Worm (Caenorhabditis elegans) whole organism, L2 larva: ENCODE measurements around the gene clec-230.

Source experiments
- F13H6.1 ChIP-seq: sonication (generic microtip); optimal IDR thresholded peaks from 2 replicates; lab custom pipeline; 2016; ENCODE audit warnings: missing genetic modification characterization, missing compliant biosample characterization
- R02D3.7 ChIP-seq: fragments of 150-350 bp; optimal IDR thresholded peaks from 2 replicates; lab custom pipeline; 2014; ENCODE audit warnings: missing biosample characterization, missing genetic modification characterization
- Y55F3AM.14 ChIP-seq: fragments of 200-800 bp; sonication (Bioruptor generic); optimal IDR thresholded peaks from 2 replicates; lab custom pipeline; 2018; ENCODE audit warnings: mild to moderate bottlenecking, missing genetic modification characterization, missing compliant biosample characterization
- aly-2 ChIP-seq: fragments of 150-350 bp; optimal IDR thresholded peaks from 2 replicates; lab custom pipeline; 2014; ENCODE audit warnings: missing biosample characterization, missing genetic modification characterization
- blmp-1 ChIP-seq: sonication (generic microtip); optimal IDR thresholded peaks from 2 replicates; lab custom pipeline; 2017; ENCODE audit warnings: missing genetic modification characterization, mild to moderate bottlenecking, missing compliant biosample characterization, antibody characterized with exemption, moderate library complexity; ENCODE audit not compliant: insufficient read depth
- ceh-16 ChIP-seq: fragments of 150-350 bp; optimal IDR thresholded peaks from 2 replicates; lab custom pipeline; 2014; ENCODE audit warnings: missing biosample characterization, missing genetic modification characterization
- crh-2 ChIP-seq: sonication (generic microtip); optimal IDR thresholded peaks from 2 replicates; lab custom pipeline; 2017; ENCODE audit warnings: missing biosample characterization, missing genetic modification characterization
- dmd-4 ChIP-seq: sonication (generic microtip); optimal IDR thresholded peaks from 2 replicates; lab custom pipeline; 2017; ENCODE audit warnings: missing biosample characterization, missing genetic modification characterization
- egl-27 ChIP-seq: sonication (generic microtip); optimal IDR thresholded peaks from 3 replicates; lab custom pipeline; 2017; ENCODE audit warnings: missing biosample characterization, missing genetic modification reagents, missing genetic modification characterization
- elt-1 ChIP-seq: fragments of 150-350 bp; optimal IDR thresholded peaks from 2 replicates; lab custom pipeline; 2014; ENCODE audit warnings: missing biosample characterization, missing genetic modification characterization
- elt-3 ChIP-seq: sonication (generic microtip); optimal IDR thresholded peaks from 2 replicates; lab custom pipeline; 2017; ENCODE audit warnings: missing biosample characterization, missing genetic modification characterization
- fos-1 ChIP-seq: fragments of 150-350 bp; optimal IDR thresholded peaks from 2 replicates; lab custom pipeline; 2014; ENCODE audit warnings: missing biosample characterization, missing genetic modification characterization
- gmeb-1 ChIP-seq: fragments of 150-350 bp; optimal IDR thresholded peaks from 2 replicates; lab custom pipeline; 2014; ENCODE audit warnings: missing biosample characterization, missing genetic modification characterization
- lin-11 ChIP-seq: fragments of 150-350 bp; sonication (generic microtip); optimal IDR thresholded peaks from 2 replicates; lab custom pipeline; 2014; ENCODE audit warnings: missing biosample characterization, missing genetic modification characterization, inconsistent platforms, mixed read lengths
- lin-13 ChIP-seq: fragments of 150-350 bp; optimal IDR thresholded peaks from 2 replicates; lab custom pipeline; 2014; ENCODE audit warnings: missing biosample characterization, missing genetic modification reagents, missing genetic modification characterization
- lin-39 ChIP-seq: fragments of 150-350 bp; optimal IDR thresholded peaks from 2 replicates; lab custom pipeline; 2014; ENCODE audit warnings: missing biosample characterization, missing genetic modification reagents, missing genetic modification characterization
- mab-5 ChIP-seq: fragments of 150-350 bp; optimal IDR thresholded peaks from 2 replicates; lab custom pipeline; 2014; ENCODE audit warnings: missing biosample characterization, missing genetic modification characterization
- mbf-1 ChIP-seq: sonication (generic microtip); optimal IDR thresholded peaks from 2 replicates; lab custom pipeline; 2017; ENCODE audit warnings: missing biosample characterization, missing genetic modification characterization
- mdl-1 ChIP-seq, 2 experiments: fragments of 150-350 bp in 1 of 2; sonication (generic microtip) in 1 of 2; optimal IDR thresholded peaks; 2 replicates each; lab custom pipeline; 2017; ENCODE audit warnings: missing biosample characterization in 2 of 2, missing genetic modification characterization in 2 of 2
- nhr-10 ChIP-seq: sonication (generic microtip); optimal IDR thresholded peaks from 2 replicates; lab custom pipeline; 2017; ENCODE audit warnings: missing biosample characterization, missing genetic modification characterization
- nhr-11 ChIP-seq: fragments of 150-350 bp; optimal IDR thresholded peaks from 2 replicates; lab custom pipeline; 2014; ENCODE audit warnings: missing biosample characterization, missing genetic modification characterization
- nhr-12 ChIP-seq: fragments of 150-350 bp; optimal IDR thresholded peaks from 2 replicates; lab custom pipeline; 2014; ENCODE audit warnings: missing biosample characterization, missing genetic modification characterization
- nhr-21 ChIP-seq: fragments of 150-350 bp; optimal IDR thresholded peaks from 2 replicates; lab custom pipeline; 2014; ENCODE audit warnings: missing biosample characterization, missing genetic modification characterization
- nhr-237 ChIP-seq: fragments of 150-350 bp; optimal IDR thresholded peaks from 2 replicates; lab custom pipeline; 2014; ENCODE audit warnings: missing biosample characterization, missing genetic modification characterization
- nhr-25 ChIP-seq: fragments of 150-350 bp; sonication (generic microtip); optimal IDR thresholded peaks from 3 replicates; lab custom pipeline; 2014; ENCODE audit warnings: missing biosample characterization, missing genetic modification characterization
- nhr-6 ChIP-seq: fragments of 150-350 bp; optimal IDR thresholded peaks from 2 replicates; lab custom pipeline; 2014; ENCODE audit warnings: missing biosample characterization, missing genetic modification characterization
- peb-1 ChIP-seq: fragments of 150-350 bp; optimal IDR thresholded peaks from 2 replicates; lab custom pipeline; 2014; ENCODE audit warnings: missing biosample characterization, missing genetic modification characterization
- sem-4 ChIP-seq: fragments of 150-350 bp; optimal IDR thresholded peaks from 2 replicates; lab custom pipeline; 2014; ENCODE audit warnings: missing biosample characterization, missing genetic modification reagents, missing genetic modification characterization
- skn-1 ChIP-seq: sonication (generic microtip); optimal IDR thresholded peaks from 2 replicates; lab custom pipeline; 2017; ENCODE audit warnings: missing biosample characterization, missing genetic modification characterization
- sma-3 ChIP-seq: sonication (generic microtip); optimal IDR thresholded peaks from 2 replicates; lab custom pipeline; 2016; ENCODE audit warnings: missing genetic modification reagents, missing genetic modification characterization, missing compliant biosample characterization
- sma-9 ChIP-seq, 2 experiments: fragments of 150-350 bp in 1 of 2; sonication (generic microtip) in 1 of 2; optimal IDR thresholded peaks; 2 replicates each; lab custom pipeline; 2014 to 2016; ENCODE audit warnings: missing genetic modification characterization in 2 of 2, mild to moderate bottlenecking in 1 of 2, missing biosample characterization in 1 of 2, missing compliant biosample characterization in 1 of 2, missing genetic modification reagents in 1 of 2, moderate library complexity in 1 of 2
- snpc-4 ChIP-seq: fragments of 150-350 bp; optimal IDR thresholded peaks from 2 replicates; lab custom pipeline; 2014; ENCODE audit warnings: missing biosample characterization, missing genetic modification characterization
- unc-39 ChIP-seq: fragments of 150-350 bp; optimal IDR thresholded peaks from 2 replicates; lab custom pipeline; 2014; ENCODE audit warnings: missing biosample characterization, missing genetic modification characterization
- unc-55 ChIP-seq: fragments of 150-350 bp; sonication (generic microtip); optimal IDR thresholded peaks from 3 replicates; lab custom pipeline; 2014; ENCODE audit warnings: missing biosample characterization, missing genetic modification reagents, missing genetic modification characterization
- unc-62 ChIP-seq: fragments of 150-350 bp; optimal IDR thresholded peaks from 2 replicates; lab custom pipeline; 2014; ENCODE audit warnings: missing biosample characterization, missing genetic modification reagents, missing genetic modification characterization
- ztf-11 ChIP-seq: sonication (generic microtip); optimal IDR thresholded peaks from 2 replicates; lab custom pipeline; 2017; ENCODE audit warnings: missing biosample characterization, missing genetic modification characterization
- ztf-4 ChIP-seq: fragments of 150-350 bp; optimal IDR thresholded peaks from 2 replicates; lab custom pipeline; 2014; ENCODE audit warnings: missing biosample characterization, missing genetic modification characterization

clec-230 gene

DNA sequence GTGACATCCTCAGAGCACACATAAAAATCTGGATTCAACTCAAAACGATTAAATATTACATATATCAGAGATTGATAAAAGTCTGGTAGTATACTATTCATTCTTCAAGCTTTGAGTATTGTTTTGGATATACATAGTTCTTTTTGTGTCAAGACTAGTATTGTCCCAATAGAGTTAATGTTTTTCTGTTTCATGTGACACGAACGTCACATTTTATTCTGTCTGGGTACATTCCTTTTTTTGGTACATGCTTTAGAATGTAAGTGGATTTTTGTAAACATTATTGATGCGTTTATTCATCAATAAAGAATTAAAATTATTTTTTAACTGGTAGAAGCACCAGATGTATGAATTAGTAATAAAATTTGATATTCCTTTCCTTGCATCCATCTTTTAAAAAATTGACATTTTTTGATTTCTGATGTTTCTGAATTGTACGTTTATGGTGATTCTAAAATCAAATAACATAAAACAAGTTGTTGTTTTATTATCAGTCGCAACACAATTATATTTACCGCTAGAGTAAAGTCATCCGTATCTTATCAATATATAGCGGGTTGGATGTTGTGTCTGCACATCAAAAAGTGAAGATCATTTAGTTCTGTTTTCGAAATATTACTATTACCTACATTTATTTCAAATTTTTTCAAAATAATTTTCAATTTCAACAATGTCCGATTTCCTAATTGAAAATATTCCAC lies 33.0 kb downstream of the clec-230 start, which contains the start of the genes srt-22 and nhr-246:
Gene srt-22, minus strand, starts transcription at position 101 of the 701 bp plus-strand sequence.
Gene nhr-246, plus strand, starts transcription at position 651 of the 701 bp plus-strand sequence.
- TF ChIP-seq sma-3 (no peak), nhr-11 (tag; lab: Kevin White, UChicago) (no peak), R02D3.7 (tag; lab: Kevin White, UChicago) (no peak), aly-2 (tag; lab: Kevin White, UChicago) (no peak), skn-1 (tag; lab: Kevin White, UChicago) (no peak), crh-2 (tag; lab: Kevin White, UChicago) (no peak), elt-3 (no peak), fos-1 (no peak), egl-27 (no peak), ceh-16 (tag; lab: Kevin White, UChicago) (no peak), ztf-11 (tag; lab: Kevin White, UChicago) (no peak), lin-13 (GFP tag; lab: Kevin White, UChicago) (no peak)

DNA sequence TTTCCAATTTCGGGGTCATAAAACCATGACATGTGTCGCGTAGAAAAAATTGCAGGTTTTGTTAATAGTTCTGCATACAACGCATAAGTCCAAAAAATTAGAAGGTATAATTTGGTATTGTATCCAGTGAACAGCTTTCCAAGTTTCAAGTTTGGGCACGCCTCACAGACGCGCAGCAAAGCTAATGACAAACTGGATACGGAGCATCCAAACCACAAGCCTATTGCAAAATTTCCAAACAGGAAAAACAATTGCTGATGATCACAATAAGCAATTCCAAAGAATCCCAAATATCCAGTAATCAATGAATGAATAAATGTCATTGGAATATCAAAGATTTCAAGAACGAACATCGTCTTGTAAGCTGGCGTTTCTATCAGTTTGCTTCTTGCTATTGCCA lies 35.4 kb downstream of the clec-230 start:
- TF ChIP-seq mbf-1 (no peak), Y55F3AM.14 (GFP tag; lab: Kevin White, UChicago) (no peak), snpc-4 (tag; lab: Kevin White, UChicago) (no peak), R02D3.7 (tag; lab: Kevin White, UChicago) (no peak), mab-5 (no peak)

DNA sequence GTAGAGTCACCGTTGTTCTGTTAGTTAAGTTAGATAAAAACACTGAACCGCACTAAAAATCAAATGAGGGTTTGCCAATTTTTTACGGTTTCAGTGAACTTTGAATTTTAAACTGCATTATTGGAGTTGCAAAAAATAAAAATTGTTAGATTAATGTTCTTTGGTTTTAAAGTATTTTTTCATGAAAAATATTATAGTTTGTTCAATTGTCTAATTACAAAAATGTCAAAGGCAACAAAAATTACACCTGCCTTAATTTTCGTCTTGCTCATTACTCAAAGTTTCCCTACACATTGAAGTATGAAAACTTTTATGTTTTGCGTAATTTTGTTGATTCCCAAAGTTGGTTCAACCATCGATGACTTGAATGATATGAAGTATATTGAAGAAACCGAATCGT lies 38.2 kb downstream of the clec-230 start, which contains the start of gene irld-62:
Gene irld-62, plus strand, starts transcription at position 301 of the 400 bp plus-strand sequence.
- TF ChIP-seq unc-39 (no peak), gmeb-1 (tag; lab: Kevin White, UChicago) (no peak), peb-1 (tag; lab: Kevin White, UChicago) (no peak), sma-9 (GFP tag; optimal IDR thresholded peaks at IDR 0.05; lab: Kevin White, UChicago) (no peak), sma-9 (tag; optimal IDR thresholded peaks at IDR 0.05; lab: Kevin White, UChicago) (no peak), elt-3 (no peak), nhr-12 (tag; lab: Kevin White, UChicago) (no peak), mbf-1 (no peak), lin-39 (tag; lab: Kevin White, UChicago) (no peak), unc-62 (GFP tag; lab: Kevin White, UChicago) (no peak), ceh-16 (tag; lab: Kevin White, UChicago) (no peak), mdl-1 (tag; optimal IDR thresholded peaks at IDR 0.05; lab: Kevin White, UChicago) (no peak), lin-11 (tag; lab: Kevin White, UChicago) (no peak), ztf-4 (no peak), mab-5 (no peak), egl-27 (no peak), nhr-11 (tag; lab: Kevin White, UChicago) (no peak), dmd-4 (no peak)

- TF ChIP-seq sma-9 (GFP tag; optimal IDR thresholded peaks at IDR 0.05; lab: Kevin White, UChicago), result no peak
- TF ChIP-seq sma-9 (tag; optimal IDR thresholded peaks at IDR 0.05; lab: Kevin White, UChicago), result no peak
- no peak for TF ChIP-seq unc-55 (GFP tag; lab: Kevin White, UChicago)
- no peak for TF ChIP-seq sma-3
- TF ChIP-seq nhr-21 (tag; lab: Kevin White, UChicago), result no peak
- no peak for TF ChIP-seq nhr-6 (tag; lab: Kevin White, UChicago)
- no peak for TF ChIP-seq fos-1
- TF ChIP-seq nhr-25 (tag; lab: Kevin White, UChicago), result no peak
- no peak for TF ChIP-seq nhr-10 (tag; lab: Kevin White, UChicago)
- TF ChIP-seq blmp-1 (tag; lab: Kevin White, UChicago), result no peak
- TF ChIP-seq lin-11 (tag; lab: Kevin White, UChicago), result no peak
- TF ChIP-seq elt-1 (tag; lab: Kevin White, UChicago), result no peak
- TF ChIP-seq ztf-4, result no peak
- TF ChIP-seq mdl-1 (tag; optimal IDR thresholded peaks at IDR 0.05; lab: Kevin White, UChicago), result no peak
- TF ChIP-seq sem-4 (tag; lab: Kevin White, UChicago), result no peak
- TF ChIP-seq lin-39 (tag; lab: Kevin White, UChicago), result no peak
- no peak for TF ChIP-seq unc-39
- no peak for TF ChIP-seq nhr-237 (tag; lab: Kevin White, UChicago)
- TF ChIP-seq F13H6.1 (tag; lab: Kevin White, UChicago), result no peak
These were observed 39.9 kb downstream of the clec-230 start, which contains the start of gene srz-10 for ce11 chrV:15309011-15309410. srz-10 (minus strand) TSS chrV:15309098.
